Fruit fly (Drosophila melanogaster) whole organism, embryonic: Measurements from ENCODE around the gene RluA-1.
A peak's percentile ranks its signal among the peaks of the same experiment; 100 is the strongest.

Source experiments
- Ada2b ChIP-seq: fragments of 200-800 bp; sonication (Bioruptor generic); IDR thresholded peaks from 2 replicates; pipeline ENCODE4 v1.3.6; 2022; ENCODE audit warnings: missing biosample characterization, missing genetic modification characterization
- Blimp-1 ChIP-seq: fragments of 200-800 bp; sonication (Bioruptor generic); optimal IDR thresholded peaks from 3 replicates; lab custom pipeline; 2018; ENCODE audit warnings: missing biosample characterization, missing genetic modification characterization, mild to moderate bottlenecking, moderate library complexity, missing genetic modification reagents
- CG11085 ChIP-seq: fragments of 200-800 bp; sonication (Bioruptor generic); IDR thresholded peaks from 2 replicates; pipeline ENCODE4 v1.3.6; 2022; ENCODE audit warnings: missing biosample characterization, missing genetic modification characterization
- CG12659 ChIP-seq: fragments of 200-800 bp; sonication (Bioruptor generic); optimal IDR thresholded peaks from 3 replicates; lab custom pipeline; 2017; ENCODE audit warnings: mild to moderate bottlenecking, missing biosample characterization, missing genetic modification reagents, missing genetic modification characterization
- CG13624 ChIP-seq: fragments of 200-800 bp; sonication (Bioruptor generic); optimal IDR thresholded peaks from 2 replicates; lab custom pipeline; 2016; ENCODE audit warnings: missing biosample characterization, missing genetic modification characterization
- CG13775 ChIP-seq: fragments of 200-800 bp; sonication (Bioruptor generic); optimal IDR thresholded peaks from 3 replicates; lab custom pipeline; 2017; ENCODE audit warnings: missing biosample characterization, mild to moderate bottlenecking, missing genetic modification characterization
- CG13894 ChIP-seq: fragments of 200-800 bp; sonication (Bioruptor generic); optimal IDR thresholded peaks from 3 replicates; lab custom pipeline; 2018; ENCODE audit warnings: missing biosample characterization, mild to moderate bottlenecking, missing genetic modification characterization, moderate library complexity
- CG2678 ChIP-seq: fragments of 200-800 bp; sonication (Bioruptor generic); optimal IDR thresholded peaks from 3 replicates; lab custom pipeline; 2019; ENCODE audit warnings: missing biosample characterization, mild to moderate bottlenecking, missing genetic modification characterization, moderate library complexity
- CG3163 ChIP-seq: fragments of 200-800 bp; sonication (Bioruptor generic); optimal IDR thresholded peaks from 3 replicates; lab custom pipeline; 2016; ENCODE audit warnings: missing biosample characterization, missing genetic modification characterization
- CG42726 ChIP-seq: fragments of 200-800 bp; sonication (Bioruptor generic); IDR thresholded peaks from 2 replicates; pipeline ENCODE4 v1.3.6; 2022; ENCODE audit warnings: missing biosample characterization, missing genetic modification characterization; ENCODE audit not compliant: partially characterized antibody
- CG4707 ChIP-seq: fragments of 200-800 bp; sonication (Bioruptor generic); optimal IDR thresholded peaks from 2 replicates; lab custom pipeline; 2018; ENCODE audit warnings: missing biosample characterization, mild to moderate bottlenecking, missing genetic modification characterization, moderate library complexity
- CG4820 ChIP-seq: fragments of 200-800 bp; sonication (Bioruptor generic); optimal IDR thresholded peaks from 3 replicates; lab custom pipeline; 2016; ENCODE audit warnings: missing biosample characterization, missing genetic modification characterization
- CG6175 ChIP-seq: fragments of 200-800 bp; sonication (Bioruptor generic); IDR thresholded peaks from 3 replicates; pipeline ENCODE4 v1.3.6; 2022; ENCODE audit warnings: missing biosample characterization, missing genetic modification characterization
- CG6654 ChIP-seq: fragments of 200-800 bp; sonication (Bioruptor generic); optimal IDR thresholded peaks from 2 replicates; lab custom pipeline; 2017; ENCODE audit warnings: missing biosample characterization, mild to moderate bottlenecking, missing genetic modification characterization
- CG7745 ChIP-seq: fragments of 200-800 bp; sonication (Bioruptor generic); optimal IDR thresholded peaks from 2 replicates; lab custom pipeline; 2018; ENCODE audit warnings: missing biosample characterization, mild to moderate bottlenecking, missing genetic modification characterization, moderate library complexity
- CG7928 ChIP-seq: fragments of 200-800 bp; sonication (Bioruptor generic); optimal IDR thresholded peaks from 2 replicates; lab custom pipeline; 2017; ENCODE audit warnings: missing biosample characterization, mild to moderate bottlenecking, missing genetic modification characterization
- CG8359 ChIP-seq: fragments of 200-800 bp; sonication (Bioruptor generic); optimal IDR thresholded peaks from 2 replicates; lab custom pipeline; 2017; ENCODE audit warnings: missing biosample characterization, mild to moderate bottlenecking, missing genetic modification characterization, borderline replicate concordance
- D ChIP-seq, 2 experiments: fragments of 200-800 bp in 1 of 2; fragments of >200 bp in 1 of 2; sonication (Bioruptor generic) in 1 of 2; optimal IDR thresholded peaks; 2 replicates in 1 of 2; 3 replicates in 1 of 2; lab custom pipeline; 2017; ENCODE audit warnings: mild to moderate bottlenecking in 1 of 2, missing biosample characterization in 1 of 2, missing genetic modification characterization in 1 of 2, missing genetic modification reagents in 1 of 2
- Dfd ChIP-seq, 2 experiments: fragments of >200 bp; optimal IDR thresholded peaks; 2 replicates each; lab custom pipeline; 2017; ENCODE audit warnings: missing biosample characterization in 2 of 2, missing genetic modification characterization in 2 of 2
- Doc3 ChIP-seq: fragments of 200-800 bp; sonication (Bioruptor generic); IDR thresholded peaks from 3 replicates; pipeline ENCODE4 v1.3.6; 2022; ENCODE audit warnings: missing biosample characterization, missing genetic modification characterization; ENCODE audit not compliant: partially characterized antibody
- Eip74EF ChIP-seq, 2 experiments: fragments of 200-800 bp in 1 of 2; fragments of >200 bp in 1 of 2; sonication (Bioruptor generic) in 1 of 2; optimal IDR thresholded peaks; 2 replicates each; lab custom pipeline; 2017 to 2019; ENCODE audit warnings: missing biosample characterization in 2 of 2, missing genetic modification characterization in 2 of 2, mild to moderate bottlenecking in 1 of 2, moderate library complexity in 1 of 2
- Ets97D ChIP-seq: fragments of 200-800 bp; sonication (Bioruptor generic); optimal IDR thresholded peaks from 3 replicates; lab custom pipeline; 2016; ENCODE audit warnings: missing biosample characterization, missing genetic modification characterization
- HmgD ChIP-seq: fragments of 200-800 bp; sonication (Bioruptor generic); optimal IDR thresholded peaks from 3 replicates; lab custom pipeline; 2016; ENCODE audit warnings: missing biosample characterization, missing genetic modification characterization
- MBD-R2 ChIP-seq: fragments of 200-800 bp; sonication (Bioruptor generic); IDR thresholded peaks from 2 replicates; pipeline ENCODE4 v1.3.6; 2022; ENCODE audit warnings: missing biosample characterization, missing genetic modification characterization
- NC2α ChIP-seq: fragments of 200-800 bp; sonication (Bioruptor generic); optimal IDR thresholded peaks from 2 replicates; lab custom pipeline; 2016; ENCODE audit warnings: missing biosample characterization, missing genetic modification characterization
- Oaz ChIP-seq: fragments of 200-800 bp; sonication (Bioruptor generic); IDR thresholded peaks from 2 replicates; pipeline ENCODE4 v1.3.6; 2022; ENCODE audit warnings: missing biosample characterization, missing genetic modification characterization
- PHDP ChIP-seq: fragments of 200-800 bp; sonication (Bioruptor generic); optimal IDR thresholded peaks from 3 replicates; lab custom pipeline; 2018; ENCODE audit warnings: missing biosample characterization, mild to moderate bottlenecking, missing genetic modification characterization, moderate library complexity
- Trl ChIP-seq, 3 experiments: fragments of >200 bp in 2 of 3; fragments of 200-800 bp in 1 of 3; sonication (Bioruptor generic) in 1 of 3; optimal IDR thresholded peaks; 2 replicates in 1 of 3; 3 replicates in 2 of 3; lab custom pipeline; 2016 to 2017; ENCODE audit warnings: missing biosample characterization in 1 of 3, missing genetic modification characterization in 1 of 3
- YL-1 ChIP-seq: fragments of 200-800 bp; sonication (Bioruptor generic); optimal IDR thresholded peaks from 3 replicates; lab custom pipeline; 2017; ENCODE audit warnings: missing biosample characterization, mild to moderate bottlenecking, missing genetic modification characterization
- al ChIP-seq: fragments of 200-800 bp; sonication (Bioruptor generic); IDR thresholded peaks from 2 replicates; pipeline ENCODE4 v1.3.6; 2022; ENCODE audit warnings: missing biosample characterization, missing genetic modification characterization
- cas ChIP-seq: fragments of 200-800 bp; sonication (Bioruptor generic); IDR thresholded peaks from 2 replicates; pipeline ENCODE4 v1.3.6; 2022; ENCODE audit warnings: missing biosample characterization, missing genetic modification characterization
- chm ChIP-seq: fragments of 200-800 bp; sonication (Bioruptor generic); IDR thresholded peaks from 2 replicates; pipeline ENCODE4 v1.3.6; 2022; ENCODE audit warnings: missing biosample characterization, missing genetic modification characterization
- chn ChIP-seq: fragments of 200-800 bp; sonication (Bioruptor generic); optimal IDR thresholded peaks from 2 replicates; lab custom pipeline; 2016; ENCODE audit warnings: missing biosample characterization, missing genetic modification characterization
- dan ChIP-seq: fragments of 200-800 bp; sonication (Bioruptor generic); IDR thresholded peaks from 2 replicates; pipeline ENCODE4 v1.3.6; 2022; ENCODE audit warnings: missing biosample characterization, missing genetic modification characterization
- danr ChIP-seq: fragments of 200-800 bp; sonication (Bioruptor generic); IDR thresholded peaks from 2 replicates; pipeline ENCODE4 v1.3.6; 2022; ENCODE audit warnings: missing biosample characterization, missing genetic modification characterization
- dm ChIP-seq: fragments of 200-800 bp; sonication (Bioruptor generic); optimal IDR thresholded peaks from 3 replicates; lab custom pipeline; 2016; ENCODE audit warnings: missing biosample characterization, missing genetic modification characterization
- ems ChIP-seq: fragments of 200-800 bp; sonication (Bioruptor generic); optimal IDR thresholded peaks from 3 replicates; lab custom pipeline; 2016; ENCODE audit warnings: missing biosample characterization, missing genetic modification characterization
- eyg ChIP-seq: fragments of 200-800 bp; sonication (Bioruptor generic); optimal IDR thresholded peaks from 3 replicates; lab custom pipeline; 2016; ENCODE audit warnings: missing biosample characterization, missing genetic modification characterization
- grn ChIP-seq: fragments of 200-800 bp; sonication (Bioruptor generic); optimal IDR thresholded peaks from 3 replicates; lab custom pipeline; 2017; ENCODE audit warnings: missing biosample characterization, missing genetic modification characterization
- inv ChIP-seq: fragments of 200-800 bp; sonication (Bioruptor generic); IDR thresholded peaks from 2 replicates; pipeline ENCODE4 v1.3.6; 2022; ENCODE audit warnings: missing biosample characterization, missing genetic modification characterization; ENCODE audit not compliant: partially characterized antibody
- odd ChIP-seq: fragments of 200-800 bp; sonication (Bioruptor generic); optimal IDR thresholded peaks from 2 replicates; lab custom pipeline; 2017; ENCODE audit warnings: missing biosample characterization, mild to moderate bottlenecking, missing genetic modification characterization
- sens ChIP-seq: fragments of 200-800 bp; sonication (Bioruptor generic); peaks from one replicate; lab custom pipeline; 2016; ENCODE audit warnings: missing biosample characterization, missing genetic modification characterization
- shn ChIP-seq: fragments of 200-800 bp; sonication (Bioruptor generic); optimal IDR thresholded peaks from 3 replicates; lab custom pipeline; 2016; ENCODE audit warnings: missing biosample characterization, missing genetic modification characterization
- sna ChIP-seq: fragments of 200-800 bp; sonication (Bioruptor generic); IDR thresholded peaks from 2 replicates; pipeline ENCODE4 v1.3.6; 2022; ENCODE audit warnings: missing biosample characterization, missing genetic modification characterization; ENCODE audit not compliant: partially characterized antibody
- sqz ChIP-seq: fragments of 200-800 bp; sonication (Bioruptor generic); optimal IDR thresholded peaks from 3 replicates; lab custom pipeline; 2018; ENCODE audit warnings: missing biosample characterization, mild to moderate bottlenecking, missing genetic modification characterization
- tio ChIP-seq: fragments of 200-800 bp; sonication (Bioruptor generic); optimal IDR thresholded peaks from 2 replicates; lab custom pipeline; 2017; ENCODE audit warnings: missing biosample characterization, missing genetic modification characterization, inconsistent platforms
- tna ChIP-seq: fragments of 200-800 bp; sonication (Bioruptor generic); IDR thresholded peaks from 2 replicates; pipeline ENCODE4 v1.3.6; 2022; ENCODE audit warnings: missing biosample characterization, missing genetic modification characterization; ENCODE audit not compliant: partially characterized antibody
- zfh1 ChIP-seq: fragments of 200-800 bp; sonication (Bioruptor generic); IDR thresholded peaks from 3 replicates; pipeline ENCODE4 v1.3.6; 2022; ENCODE audit warnings: missing biosample characterization, missing genetic modification characterization

The RluA-1 gene

dm6 chr2L:10506557-10507252, 32.6 kb upstream of the RluA-1 start, which contains the start of the genes Myo31DF and CG6094 (continued):
- TF ChIP-seq HmgD (peak; percentile 56), ems (GFP tag; lab: Kevin White, UChicago) (peak; percentile 68), shn (GFP tag; lab: Kevin White, UChicago) (peak; percentile 45), CG12659 (peak; percentile 58), cas (GFP tag; lab: Robert Waterston, UW) (no peak), chn (GFP tag; lab: Kevin White, UChicago) (peak; percentile 23), CG3163 (GFP tag; lab: Kevin White, UChicago) (peak; percentile 59), danr (GFP tag; lab: Robert Waterston, UW) (no peak), dm (GFP tag; lab: Kevin White, UChicago) (peak; percentile 28), Eip74EF (GFP tag; optimal IDR thresholded peaks at IDR 0.05; lab: Kevin White, UChicago) (peak; percentile 9 to 77), CG7928 (GFP tag; lab: Kevin White, UChicago) (peak; percentile 35), D (optimal IDR thresholded peaks at IDR 0.05; lab: Kevin White, UChicago) (peak; percentile 65), D (GFP tag; optimal IDR thresholded peaks at IDR 0.05; lab: Kevin White, UChicago) (peak; percentile 15), CG6175 (no peak), CG13775 (GFP tag; lab: Kevin White, UChicago) (no peak), sqz (GFP tag; lab: Kevin White, UChicago) (peak; percentile 42), zfh1 (0 out of 3 replicates have a peak, but pooled peaks have one; percentile 24), odd (GFP tag; lab: Kevin White, UChicago) (no peak), CG7745 (tag; lab: Kevin White, UChicago) (no peak), CG6654 (GFP tag; lab: Kevin White, UChicago) (peak; percentile 96), grn (no peak), inv (no peak; the same call in 1 of the 2 replicates), NC2α (GFP tag; lab: Kevin White, UChicago) (no peak), dan (no peak), al (0 out of 2 replicates have a peak, but pooled peaks have one; percentile 4), CG13624 (peak; percentile 41), CG13894 (tag; lab: Kevin White, UChicago) (peak; percentile 19), Ada2b (GFP tag; lab: Robert Waterston, UW) (no peak), sna (no peak), tio (no peak), CG8359 (GFP tag; lab: Kevin White, UChicago) (no peak), CG2678 (tag; lab: Kevin White, UChicago) (peak; percentile 49), CG42726 (GFP tag; lab: Robert Waterston, UW) (peak; percentile 75), MBD-R2 (GFP tag; lab: Robert Waterston, UW) (peak; percentile 58; the same call in 1 of the 2 replicates), sens (peak; percentile 74), chm (peak; percentile 78), Doc3 (GFP tag; lab: Robert Waterston, UW) (no peak), YL-1 (no peak), CG4820 (GFP tag; lab: Kevin White, UChicago) (no peak), Ets97D (peak; percentile 81), CG11085 (GFP tag; lab: Robert Waterston, UW) (no peak), eyg (no peak), Blimp-1 (GFP tag; lab: Kevin White, UChicago) (peak; percentile 32), Dfd (GFP tag; optimal IDR thresholded peaks at IDR 0.05; lab: Kevin White, UChicago) (peak in 1 of 2 experiments; percentile 44), PHDP (tag; lab: Kevin White, UChicago) (peak; percentile 10), Trl (optimal IDR thresholded peaks at IDR 0.05; lab: Kevin White, UChicago) (no peak), Trl (GFP tag; optimal IDR thresholded peaks at IDR 0.05; lab: Kevin White, UChicago) (no peak), tna (GFP tag; lab: Robert Waterston, UW) (peak; percentile 55; the same call in 1 of the 2 replicates), Oaz (GFP tag; lab: Robert Waterston, UW) (no peak), CG4707 (GFP tag; lab: Kevin White, UChicago) (no peak)
